Worm (Caenorhabditis elegans) whole organism, dauer: Measurements from ENCODE around the gene R144.13.
"Not testable (repeated sequence)": the region's sequence is repeated elsewhere in the genome, so short reads cannot be mapped to it uniquely, and the experiment has no call there.

Experiments used
- unc-62 ChIP-seq: sonication (generic microtip); optimal IDR thresholded peaks from 2 replicates; lab custom pipeline; 2017; ENCODE audit warnings: missing biosample characterization, missing genetic modification reagents, missing genetic modification characterization

The R144.13 gene

ce11 chrIII:5053541-5053940 lies 30.5 kb downstream of the R144.13 start, which contains the start of gene C45G9.8:
TSS of gene C45G9.8 (minus strand) at chrIII:5053641.
- TF ChIP-seq unc-62 (GFP tag; lab: Kevin White, UChicago): no peak

DNA sequence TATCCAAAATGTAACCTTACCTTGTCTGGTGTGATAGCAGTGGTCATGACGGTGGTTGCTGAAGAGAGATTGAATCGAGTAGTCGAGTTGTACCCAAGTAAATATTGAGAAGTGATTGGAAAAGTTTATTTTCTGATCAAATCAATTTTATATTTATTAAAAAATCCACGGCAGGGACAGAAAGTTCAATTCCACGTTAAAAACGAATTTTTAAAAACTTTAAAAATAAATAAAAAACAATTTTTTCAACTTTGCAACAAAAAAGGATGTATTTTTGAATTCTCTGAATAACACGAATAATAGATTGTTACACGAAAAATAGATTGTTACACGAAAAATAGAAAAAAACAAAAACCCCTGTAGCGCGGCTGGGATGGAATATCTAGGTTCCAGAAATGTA lies 32.6 kb downstream of the R144.13 start, which contains the start of gene C45G9.9:
C45G9.9 (minus strand) TSS at position 101 of the 400 bp plus-strand sequence.
- TF ChIP-seq unc-62 (GFP tag; lab: Kevin White, UChicago): not testable (repeated sequence)

DNA sequence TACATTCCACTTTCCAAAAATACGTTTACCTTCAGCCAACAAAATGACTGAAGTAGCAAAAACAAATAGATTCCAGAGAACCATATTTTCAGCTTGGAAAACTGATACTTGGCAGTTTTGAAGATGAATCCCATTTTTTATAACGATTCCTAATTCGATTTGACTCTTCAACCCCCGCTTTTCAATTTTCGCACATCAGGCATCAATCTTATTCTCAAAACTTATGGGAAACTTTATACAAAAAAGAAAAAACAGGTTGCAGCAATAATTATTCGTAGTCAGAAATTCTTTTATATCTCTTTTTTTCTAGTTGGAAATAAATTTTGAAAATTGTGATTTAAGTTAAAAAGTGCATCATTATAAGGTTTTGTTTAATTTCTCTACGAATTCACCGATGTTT lies 38.7 kb downstream of the R144.13 start, which contains the start of gene C45G9.10:
C45G9.10 (minus strand) TSS at position 101 of the 400 bp plus-strand sequence.
- TF ChIP-seq unc-62 (GFP tag; lab: Kevin White, UChicago): no peak

- not testable (repeated sequence) for TF ChIP-seq unc-62 (GFP tag; lab: Kevin White, UChicago)
Measured at ce11 chrIII:5062406-5062805, 39.3 kb downstream of the R144.13 start, which contains the start of gene C45G9.4. TSS of gene C45G9.4 (plus strand) at chrIII:5062706.

DNA sequence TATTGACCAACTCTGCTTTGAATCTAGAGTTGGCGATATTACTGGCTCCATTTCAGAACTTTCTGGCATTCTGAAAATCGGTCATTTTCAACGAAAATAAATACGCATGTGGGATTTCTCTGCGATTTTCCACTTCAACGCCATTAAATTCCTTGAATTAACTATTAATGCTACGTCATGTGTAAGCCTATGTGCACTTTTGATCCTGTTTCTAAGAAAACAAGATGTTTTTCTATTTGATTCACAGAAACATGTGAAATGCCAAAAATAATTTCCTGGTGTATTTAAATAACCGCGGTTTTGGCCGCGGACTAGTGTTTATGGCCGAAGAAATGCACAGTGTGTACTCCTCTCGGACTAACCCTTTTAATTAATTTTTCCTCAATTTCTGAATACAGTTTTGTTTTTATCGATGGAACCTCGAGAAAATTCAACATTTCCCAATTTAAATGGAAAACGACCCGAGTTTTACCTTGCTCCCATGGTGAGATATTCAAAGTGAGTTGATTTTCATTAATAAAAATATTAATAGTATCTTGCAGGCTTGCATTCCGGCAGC lies 45.7 kb downstream of the R144.13 start, which contains the start of the genes C45G9.11 and C45G9.2:
C45G9.11 (minus strand) TSS at position 51 of the 559 bp plus-strand sequence.
C45G9.2 (plus strand) TSS at position 392 of the 559 bp plus-strand sequence.
- no peak for TF ChIP-seq unc-62 (GFP tag; lab: Kevin White, UChicago)

DNA sequence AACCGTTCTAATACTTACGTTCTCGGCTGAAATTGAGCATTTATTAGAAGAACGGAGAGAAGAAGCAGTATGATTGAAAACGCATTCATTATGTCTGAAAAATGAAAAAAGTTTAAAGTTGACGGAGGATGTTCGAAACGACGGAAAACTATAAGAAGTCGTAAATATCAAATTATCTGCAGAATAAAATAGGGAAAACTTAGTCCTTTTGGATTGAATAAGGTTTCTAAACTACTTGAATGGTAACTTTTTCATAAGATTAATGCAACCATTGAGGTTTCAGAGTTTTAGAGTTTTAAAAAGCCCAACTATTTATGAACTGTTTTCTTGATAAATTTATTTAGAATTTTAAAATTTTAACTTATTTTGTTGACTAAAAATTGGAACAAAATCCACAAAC lies 48.4 kb downstream of the R144.13 start, which contains the start of gene C45G9.12:
C45G9.12 (minus strand) TSS at position 101 of the 400 bp plus-strand sequence.
- no peak for TF ChIP-seq unc-62 (GFP tag; lab: Kevin White, UChicago)
